Fruit fly (Drosophila melanogaster): ENCODE measurements around the gene CG43246.

The CG43246 gene

dm6 chr3L:14549215-14549614 lies 12.8 kb downstream of the CG43246 start (continued):
- TF ChIP-seq YL-1 (GFP tag; optimal IDR thresholded peaks at IDR 0.05) (no peak), CG11504 (tag; optimal IDR thresholded peaks at IDR 0.05) (peak; percentile 6), CG30020 (tag; optimal IDR thresholded peaks at IDR 0.05) (no peak), CoRest (tag; optimal IDR thresholded peaks at IDR 0.05) (no peak), CG10979 (tag; optimal IDR thresholded peaks at IDR 0.05) (no peak), Drgx (GFP tag; IDR thresholded peaks at IDR 0.05) (no peak), CG11398 (GFP tag; optimal IDR thresholded peaks at IDR 0.05) (peak; percentile 15), CG14441 (GFP tag; IDR thresholded peaks at IDR 0.05) (no peak), NFAT (GFP tag; IDR thresholded peaks at IDR 0.05) (no peak), prd (optimal IDR thresholded peaks at IDR 0.05) (no peak), prd (GFP tag; IDR thresholded peaks at IDR 0.05) (no peak), CG2129 (GFP tag; IDR thresholded peaks at IDR 0.05; ENCODE audit: partially characterized antibody) (no peak), croc (GFP tag; conservative IDR thresholded peaks at IDR 0.05) (no peak), cad (GFP tag; optimal IDR thresholded peaks at IDR 0.05) (no peak), CG30403 (GFP tag; optimal IDR thresholded peaks at IDR 0.05) (no peak), BtbVII (GFP tag; optimal IDR thresholded peaks at IDR 0.05) (no peak), lov (optimal IDR thresholded peaks at IDR 0.05) (no peak), lov (GFP tag; IDR thresholded peaks at IDR 0.05) (no peak), kah (GFP tag; optimal IDR thresholded peaks at IDR 0.05) (peak; percentile 21), Rfx (GFP tag; IDR thresholded peaks at IDR 0.05) (no peak), CG2889 (GFP tag; IDR thresholded peaks at IDR 0.05) (no peak), zfh2 (GFP tag; optimal IDR thresholded peaks at IDR 0.05) (no peak), eve (GFP tag; optimal IDR thresholded peaks at IDR 0.05) (no peak), usp (GFP tag; optimal IDR thresholded peaks at IDR 0.05) (no peak), CG17568 (GFP tag; optimal IDR thresholded peaks at IDR 0.05) (peak; percentile 49), zen2 (GFP tag; IDR thresholded peaks at IDR 0.05; ENCODE audit: partially characterized antibody) (no peak), CG15269 (tag; optimal IDR thresholded peaks at IDR 0.05) (peak; percentile 12), CTCF (GFP tag; optimal IDR thresholded peaks at IDR 0.05) (no peak), GATAe (GFP tag; conservative IDR thresholded peaks at IDR 0.05) (no peak), gro (GFP tag; optimal IDR thresholded peaks at IDR 0.05) (peak; percentile 37), tin (GFP tag; optimal IDR thresholded peaks at IDR 0.05) (no peak), Asciz (GFP tag; optimal IDR thresholded peaks at IDR 0.05) (peak; percentile 19), CG32772 (GFP tag; IDR thresholded peaks at IDR 0.05) (no peak), Sox100B (GFP tag; optimal IDR thresholded peaks at IDR 0.05) (peak; percentile 1), HLHmδ (GFP tag; optimal IDR thresholded peaks at IDR 0.05) (no peak), Mes4 (GFP tag; optimal IDR thresholded peaks at IDR 0.05) (no peak), CG12942 (GFP tag; optimal IDR thresholded peaks at IDR 0.05) (no peak), CG5245 (GFP tag; optimal IDR thresholded peaks at IDR 0.05) (no peak), CG9876 (GFP tag; optimal IDR thresholded peaks at IDR 0.05) (no peak), CG8290 (GFP tag; optimal IDR thresholded peaks at IDR 0.05) (no peak), CG8290 (tag; optimal IDR thresholded peaks at IDR 0.05) (no peak), Eip74EF (GFP tag; optimal IDR thresholded peaks at IDR 0.05) (no peak), CG18476 (GFP tag; optimal IDR thresholded peaks at IDR 0.05) (no peak), H2.0 (GFP tag; IDR thresholded peaks at IDR 0.05) (no peak), ATbp (GFP tag; optimal IDR thresholded peaks at IDR 0.05) (peak; percentile 52), Hmx (GFP tag; optimal IDR thresholded peaks at IDR 0.05) (no peak), CG34224 (GFP tag; IDR thresholded peaks at IDR 0.05; ENCODE audit: partially characterized antibody) (no peak), CG3847 (GFP tag; IDR thresholded peaks at IDR 0.05) (no peak), dimm (GFP tag; IDR thresholded peaks at IDR 0.05) (no peak), CG3065 (GFP tag; optimal IDR thresholded peaks at IDR 0.05) (no peak), vnd (GFP tag; IDR thresholded peaks at IDR 0.05; ENCODE audit: partially characterized antibody) (no peak), hkb (optimal IDR thresholded peaks at IDR 0.05) (no peak), hkb (GFP tag; IDR thresholded peaks at IDR 0.05) (peak; percentile 60; the same call in 1 of the 2 replicates), aop (GFP tag; IDR thresholded peaks at IDR 0.05) (no peak)
